Fruit fly (Drosophila melanogaster) whole organism, embryonic: ENCODE measurements around the gene Desat1.
A peak's percentile ranks its signal among the peaks of the same experiment; 100 is the strongest.

Source experiments
- Atf-2 ChIP-seq: fragments of 200-800 bp; sonication (Bioruptor generic); optimal IDR thresholded peaks from 2 replicates; lab custom pipeline; 2016; ENCODE audit warnings: missing biosample characterization, missing genetic modification characterization
- Blimp-1 ChIP-seq: fragments of 200-800 bp; sonication (Bioruptor generic); optimal IDR thresholded peaks from 3 replicates; lab custom pipeline; 2018; ENCODE audit warnings: missing biosample characterization, missing genetic modification characterization, mild to moderate bottlenecking, moderate library complexity, missing genetic modification reagents
- CG1024 ChIP-seq: fragments of 200-800 bp; sonication (Bioruptor generic); IDR thresholded peaks from 2 replicates; pipeline ENCODE4 v1.3.6; 2022; ENCODE audit warnings: missing biosample characterization, missing genetic modification characterization
- CG10543 ChIP-seq: fragments of 200-800 bp; sonication (Bioruptor generic); optimal IDR thresholded peaks from 3 replicates; lab custom pipeline; 2017; ENCODE audit warnings: missing biosample characterization, mild to moderate bottlenecking, missing genetic modification characterization, moderate library complexity
- CG12659 ChIP-seq: fragments of 200-800 bp; sonication (Bioruptor generic); optimal IDR thresholded peaks from 3 replicates; lab custom pipeline; 2017; ENCODE audit warnings: mild to moderate bottlenecking, missing biosample characterization, missing genetic modification reagents, missing genetic modification characterization
- CG13287 ChIP-seq: fragments of 200-800 bp; sonication (Bioruptor generic); IDR thresholded peaks from 2 replicates; pipeline ENCODE4 v1.3.6; 2022; ENCODE audit warnings: missing biosample characterization, missing genetic modification characterization; ENCODE audit not compliant: partially characterized antibody
- CG14965 ChIP-seq: fragments of 200-800 bp; sonication (Bioruptor generic); optimal IDR thresholded peaks from 2 replicates; lab custom pipeline; 2016; ENCODE audit warnings: missing biosample characterization, missing genetic modification characterization, borderline replicate concordance
- CG15269 ChIP-seq: fragments of 200-800 bp; sonication (Bioruptor generic); optimal IDR thresholded peaks from 2 replicates; lab custom pipeline; 2018; ENCODE audit warnings: missing biosample characterization, mild to moderate bottlenecking, missing genetic modification characterization, moderate library complexity
- CG1529 ChIP-seq: fragments of 200-800 bp; sonication (Bioruptor generic); optimal IDR thresholded peaks from 3 replicates; lab custom pipeline; 2018; ENCODE audit warnings: missing biosample characterization, missing genetic modification characterization
- CG16863 ChIP-seq: fragments of 200-800 bp; sonication (Bioruptor generic); optimal IDR thresholded peaks from 3 replicates; lab custom pipeline; 2016; ENCODE audit warnings: missing biosample characterization, missing genetic modification characterization
- CG17186 ChIP-seq: fragments of 200-800 bp; sonication (Bioruptor generic); optimal IDR thresholded peaks from 3 replicates; lab custom pipeline; 2017; ENCODE audit warnings: missing biosample characterization, missing genetic modification reagents, missing genetic modification characterization
- CG17568 ChIP-seq: fragments of 200-800 bp; sonication (Bioruptor generic); optimal IDR thresholded peaks from 2 replicates; lab custom pipeline; 2018; ENCODE audit warnings: missing biosample characterization, mild to moderate bottlenecking, missing genetic modification characterization, moderate library complexity
- CG17802 ChIP-seq: fragments of 200-800 bp; sonication (Bioruptor generic); optimal IDR thresholded peaks from 2 replicates; lab custom pipeline; 2018; ENCODE audit warnings: missing biosample characterization, mild to moderate bottlenecking, missing genetic modification characterization, moderate library complexity
- CG32772 ChIP-seq: fragments of 200-800 bp; sonication (Bioruptor generic); IDR thresholded peaks from 2 replicates; pipeline ENCODE4 v1.3.6; 2022; ENCODE audit warnings: missing biosample characterization, missing genetic modification characterization
- CG4617 ChIP-seq: fragments of 200-800 bp; sonication (Bioruptor generic); optimal IDR thresholded peaks from 3 replicates; lab custom pipeline; 2016; ENCODE audit warnings: missing biosample characterization, missing genetic modification characterization, borderline replicate concordance
- CG4854 ChIP-seq: fragments of 200-800 bp; sonication (Bioruptor generic); optimal IDR thresholded peaks from 2 replicates; lab custom pipeline; 2016; ENCODE audit warnings: missing biosample characterization, missing genetic modification characterization, inconsistent platforms
- CG6683 ChIP-seq: fragments of 200-800 bp; sonication (Bioruptor generic); optimal IDR thresholded peaks from 2 replicates; lab custom pipeline; 2017; ENCODE audit warnings: missing biosample characterization, mild to moderate bottlenecking, missing genetic modification characterization, missing genetic modification reagents
- CG9437 ChIP-seq: fragments of 200-800 bp; sonication (Bioruptor generic); optimal IDR thresholded peaks from 2 replicates; lab custom pipeline; 2018; ENCODE audit warnings: missing biosample characterization, mild to moderate bottlenecking, missing genetic modification characterization
- CG9797 ChIP-seq: fragments of 200-800 bp; sonication (Bioruptor generic); optimal IDR thresholded peaks from 3 replicates; lab custom pipeline; 2018; ENCODE audit warnings: missing biosample characterization, mild to moderate bottlenecking, missing genetic modification characterization
- Dbx ChIP-seq: fragments of 200-800 bp; sonication (Bioruptor generic); IDR thresholded peaks from 3 replicates; pipeline ENCODE4 v1.3.6; 2022; ENCODE audit warnings: missing biosample characterization, missing genetic modification characterization
- Fer1 ChIP-seq: fragments of 200-800 bp; sonication (Bioruptor generic); optimal IDR thresholded peaks from 2 replicates; lab custom pipeline; 2017; ENCODE audit warnings: missing biosample characterization, mild to moderate bottlenecking, missing genetic modification characterization
- GATAe ChIP-seq: fragments of 200-800 bp; sonication (Bioruptor generic); conservative IDR thresholded peaks from 2 replicates; pipeline ENCODE4 v1.3.6; 2022; ENCODE audit warnings: missing biosample characterization, missing genetic modification characterization
- Gug ChIP-seq: fragments of 200-800 bp; sonication (Bioruptor generic); IDR thresholded peaks from 4 replicates; pipeline ENCODE4 v1.3.6; 2022; ENCODE audit warnings: missing biosample characterization, missing genetic modification characterization
- Nf-YA ChIP-seq: fragments of 200-800 bp; sonication (Bioruptor generic); IDR thresholded peaks from 2 replicates; pipeline ENCODE4 v1.3.6; 2022; ENCODE audit warnings: missing biosample characterization, missing genetic modification characterization
- Poxn ChIP-seq: fragments of 200-800 bp; sonication (Bioruptor generic); IDR thresholded peaks from 2 replicates; pipeline ENCODE4 v1.3.6; 2022; ENCODE audit warnings: missing biosample characterization, missing genetic modification characterization
- Stat92E ChIP-seq, 3 experiments: fragments of >200 bp in 2 of 3; fragments of 200-800 bp in 1 of 3; sonication (Bioruptor generic) in 1 of 3; optimal IDR thresholded peaks; 2 replicates each; lab custom pipeline; 2017 to 2019; ENCODE audit warnings: missing biosample characterization in 3 of 3, missing genetic modification characterization in 3 of 3, mild to moderate bottlenecking in 1 of 3, moderate library complexity in 1 of 3
- aop ChIP-seq: fragments of 200-800 bp; sonication (Bioruptor generic); IDR thresholded peaks from 2 replicates; pipeline ENCODE4 v1.3.6; 2022; ENCODE audit warnings: missing biosample characterization, missing genetic modification characterization
- cad ChIP-seq: fragments of >200 bp; optimal IDR thresholded peaks from 2 replicates; lab custom pipeline; 2017; ENCODE audit warnings: missing biosample characterization, missing genetic modification characterization
- caup ChIP-seq: fragments of 200-800 bp; sonication (Bioruptor generic); optimal IDR thresholded peaks from 3 replicates; lab custom pipeline; 2017; ENCODE audit warnings: missing biosample characterization, mild to moderate bottlenecking, missing genetic modification characterization, moderate library complexity; ENCODE audit not compliant: severe bottlenecking
- crc ChIP-seq: fragments of 200-800 bp; sonication (Bioruptor generic); optimal IDR thresholded peaks from 2 replicates; lab custom pipeline; 2016; ENCODE audit warnings: missing biosample characterization, missing genetic modification characterization
- crp ChIP-seq, 2 experiments: fragments of 200-800 bp; sonication (Bioruptor generic); optimal IDR thresholded peaks; 2 replicates in 1 of 2; 3 replicates in 1 of 2; lab custom pipeline; 2017; ENCODE audit warnings: missing biosample characterization in 2 of 2, missing genetic modification characterization in 2 of 2, mild to moderate bottlenecking in 1 of 2, moderate library complexity in 1 of 2
- dm ChIP-seq: fragments of 200-800 bp; sonication (Bioruptor generic); optimal IDR thresholded peaks from 3 replicates; lab custom pipeline; 2016; ENCODE audit warnings: missing biosample characterization, missing genetic modification characterization
- dmrt99B ChIP-seq: fragments of 200-800 bp; sonication (Bioruptor generic); optimal IDR thresholded peaks from 2 replicates; lab custom pipeline; 2018; ENCODE audit warnings: missing biosample characterization, mild to moderate bottlenecking, missing genetic modification characterization, moderate library complexity
- ftz-f1 ChIP-seq: fragments of 200-800 bp; sonication (Bioruptor generic); optimal IDR thresholded peaks from 2 replicates; lab custom pipeline; 2016; ENCODE audit warnings: missing biosample characterization, missing genetic modification characterization
- hbn ChIP-seq: fragments of 200-800 bp; sonication (Bioruptor generic); IDR thresholded peaks from 2 replicates; pipeline ENCODE4 v1.3.6; 2022; ENCODE audit warnings: missing biosample characterization, missing genetic modification characterization; ENCODE audit not compliant: partially characterized antibody
- her ChIP-seq: fragments of 200-800 bp; sonication (Bioruptor generic); optimal IDR thresholded peaks from 2 replicates; lab custom pipeline; 2016; ENCODE audit warnings: missing biosample characterization, missing genetic modification characterization
- klu ChIP-seq: fragments of 200-800 bp; sonication (Bioruptor generic); IDR thresholded peaks from 2 replicates; pipeline ENCODE4 v1.3.6; 2022; ENCODE audit warnings: missing biosample characterization, missing genetic modification characterization
- knrl ChIP-seq: fragments of 200-800 bp; sonication (Bioruptor generic); IDR thresholded peaks from 3 replicates; pipeline ENCODE4 v1.3.6; 2022; ENCODE audit warnings: missing biosample characterization, missing genetic modification characterization; ENCODE audit not compliant: partially characterized antibody
- pan ChIP-seq, 4 experiments: fragments of >200 bp in 3 of 4; fragments of 200-800 bp in 1 of 4; sonication (Bioruptor generic) in 1 of 4; optimal IDR thresholded peaks in 3 of 4; IDR thresholded peaks in 1 of 4; 2 replicates each; pipeline versions ENCODE4 v1.3.6 to Lab custom; 2017 to 2022; ENCODE audit warnings: missing biosample characterization in 2 of 4, missing genetic modification characterization in 2 of 4, mixed read lengths in 1 of 4
- ro ChIP-seq: fragments of 200-800 bp; sonication (Bioruptor generic); IDR thresholded peaks from 2 replicates; pipeline ENCODE4 v1.3.6; 2022; ENCODE audit warnings: missing biosample characterization, missing genetic modification characterization
- sc ChIP-seq, 3 experiments: fragments of >200 bp in 2 of 3; fragments of 200-800 bp in 1 of 3; sonication (Bioruptor generic) in 1 of 3; optimal IDR thresholded peaks; 2 replicates in 2 of 3; 3 replicates in 1 of 3; lab custom pipeline; 2017; ENCODE audit warnings: mild to moderate bottlenecking in 1 of 3, missing biosample characterization in 1 of 3, missing genetic modification characterization in 1 of 3, missing genetic modification reagents in 1 of 3
- scrt ChIP-seq: fragments of 200-800 bp; sonication (Bioruptor generic); optimal IDR thresholded peaks from 2 replicates; lab custom pipeline; 2018; ENCODE audit warnings: missing biosample characterization, mild to moderate bottlenecking, missing genetic modification characterization, moderate library complexity
- sens ChIP-seq: fragments of 200-800 bp; sonication (Bioruptor generic); peaks from one replicate; lab custom pipeline; 2016; ENCODE audit warnings: missing biosample characterization, missing genetic modification characterization
- ttk ChIP-seq: fragments of 200-800 bp; sonication (Bioruptor generic); IDR thresholded peaks from 2 replicates; pipeline ENCODE4 v2.1.2; 2022; ENCODE audit warnings: missing biosample characterization, missing genetic modification characterization
- twi ChIP-seq: fragments of 200-800 bp; optimal IDR thresholded peaks from 2 replicates; lab custom pipeline; 2019; ENCODE audit warnings: missing biosample characterization, mild to moderate bottlenecking, missing genetic modification characterization, moderate library complexity
- tx ChIP-seq: fragments of 200-800 bp; sonication (Bioruptor generic); optimal IDR thresholded peaks from 2 replicates; lab custom pipeline; 2016; ENCODE audit warnings: missing biosample characterization, missing genetic modification characterization
- unc-4 ChIP-seq: fragments of 200-800 bp; sonication (Bioruptor generic); IDR thresholded peaks from 2 replicates; pipeline ENCODE4 v1.3.6; 2022; ENCODE audit warnings: missing biosample characterization, missing genetic modification characterization; ENCODE audit not compliant: partially characterized antibody

Desat1 gene

DNA sequence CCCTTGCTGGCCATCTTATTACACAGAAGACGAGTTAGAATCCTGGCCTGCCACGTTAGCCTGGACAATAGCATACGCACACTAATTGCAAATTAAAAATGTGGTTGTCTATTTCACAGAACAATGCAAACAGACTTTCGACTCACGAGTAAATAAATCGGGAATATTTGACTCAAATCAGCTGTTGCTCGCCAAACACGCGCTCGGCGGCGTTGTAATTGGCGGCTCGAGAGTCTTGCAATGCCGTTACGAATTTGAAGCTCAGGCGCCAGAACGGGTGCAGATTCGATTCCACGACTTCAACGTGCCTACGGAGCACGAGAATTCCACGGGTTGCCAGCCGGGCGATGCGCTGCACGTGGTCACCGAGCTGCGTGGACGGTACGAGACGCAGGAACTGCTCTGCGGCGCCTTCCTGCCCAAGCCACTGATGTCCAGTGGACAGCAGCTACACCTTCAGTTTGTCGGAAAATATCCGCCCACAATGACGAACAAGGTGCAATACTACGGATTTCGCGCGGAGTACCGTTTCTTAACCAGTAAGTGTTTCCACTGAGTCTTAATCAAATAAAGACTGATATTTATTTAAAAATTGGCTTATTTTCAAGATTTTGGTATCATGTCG is 37.6 kb upstream of the Desat1 start, which contains the start of gene DNAlig3 (continued):
- TF ChIP-seq CG4617 (GFP tag; lab: Kevin White, UChicago) (peak; percentile 2), her (GFP tag; lab: Kevin White, UChicago) (peak; percentile 39), ftz-f1 (GFP tag; lab: Kevin White, UChicago) (no peak), knrl (GFP tag; lab: Robert Waterston, UW) (0 out of 3 replicates have a peak, but pooled peaks have one; percentile 28), CG4854 (no peak), CG16863 (GFP tag; lab: Kevin White, UChicago) (no peak), CG9437 (GFP tag; lab: Kevin White, UChicago) (no peak), twi (tag; lab: Kevin White, UChicago) (no peak), sc (optimal IDR thresholded peaks at IDR 0.05; lab: Kevin White, UChicago) (no peak), sc (GFP tag; optimal IDR thresholded peaks at IDR 0.05; lab: Kevin White, UChicago) (no peak), CG9797 (GFP tag; lab: Kevin White, UChicago) (peak; percentile 17), CG17186 (GFP tag; lab: Kevin White, UChicago) (peak; percentile 77), dm (GFP tag; lab: Kevin White, UChicago) (peak; percentile 37), tx (GFP tag; lab: Kevin White, UChicago) (no peak), dmrt99B (tag; lab: Kevin White, UChicago) (no peak), CG1529 (no peak), CG32772 (GFP tag; lab: Robert Waterston, UW) (no peak), CG13287 (peak; percentile 73), hbn (GFP tag; lab: Robert Waterston, UW) (peak; percentile 48), Atf-2 (no peak), caup (no peak), Nf-YA (GFP tag; lab: Robert Waterston, UW) (peak; percentile 23; the same call in 1 of the 2 replicates), CG14965 (GFP tag; lab: Kevin White, UChicago) (no peak), Fer1 (GFP tag; lab: Kevin White, UChicago) (peak; percentile 21), pan (optimal IDR thresholded peaks at IDR 0.05; lab: Kevin White, UChicago) (no peak), pan (GFP tag; optimal IDR thresholded peaks at IDR 0.05 in 1 of 2, IDR thresholded peaks at IDR 0.05 in 1 of 2) (no peak), CG6683 (GFP tag; lab: Kevin White, UChicago) (peak; percentile 8), CG12659 (GFP tag; lab: Kevin White, UChicago) (no peak), unc-4 (GFP tag; lab: Robert Waterston, UW) (peak; percentile 57), klu (GFP tag; lab: Robert Waterston, UW) (no peak), crp (GFP tag; optimal IDR thresholded peaks at IDR 0.05; lab: Kevin White, UChicago) (peak; percentile 33 to 93), sens (GFP tag; lab: Kevin White, UChicago) (peak; percentile 32)

DNA sequence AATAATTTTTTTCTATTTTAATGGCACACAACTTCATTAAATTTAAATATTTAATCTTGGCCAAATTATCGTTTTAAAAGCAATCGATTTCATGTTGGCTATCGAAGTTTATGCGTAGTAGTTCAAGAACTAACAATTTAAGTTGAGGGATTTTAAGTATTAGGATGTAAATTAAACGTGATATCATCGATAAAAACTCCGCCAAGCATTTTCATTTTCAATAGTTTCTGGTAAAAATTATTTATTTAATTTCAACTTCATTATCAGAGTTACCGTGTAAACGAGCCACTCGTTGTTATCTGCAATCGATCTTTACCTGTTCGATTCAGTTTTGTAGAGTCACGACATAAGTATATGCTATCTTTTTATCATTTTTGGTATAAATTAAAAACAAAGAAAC is 36.5 kb upstream of the Desat1 start:
- peak; percentile 72; the same call in 1 of the 2 replicates for TF ChIP-seq GATAe
- peak; percentile 98 for TF ChIP-seq CG15269
- peak; percentile 97 for TF ChIP-seq CG17568 (GFP tag; lab: Kevin White, UChicago)
- peak; percentile 100 for TF ChIP-seq CG10543 (GFP tag; lab: Kevin White, UChicago)
- peak; percentile 54 for TF ChIP-seq Poxn (GFP tag; lab: Robert Waterston, UW)
- TF ChIP-seq Gug (GFP tag; lab: Robert Waterston, UW): peak; percentile 64; the same call in 2 of the 4 replicates
- TF ChIP-seq aop (GFP tag; lab: Robert Waterston, UW): peak; percentile 90
- TF ChIP-seq ttk (GFP tag; lab: Robert Waterston, UW): peak; percentile 93
- peak in 1 of 3 experiments; percentile 95 for TF ChIP-seq Stat92E (GFP tag; optimal IDR thresholded peaks at IDR 0.05; lab: Kevin White, UChicago)
- TF ChIP-seq Blimp-1 (GFP tag; lab: Kevin White, UChicago): peak; percentile 97
- peak; percentile 89 for TF ChIP-seq CG17802 (tag; lab: Kevin White, UChicago)
- peak; percentile 45 for TF ChIP-seq ftz-f1 (GFP tag; lab: Kevin White, UChicago)
- no peak for TF ChIP-seq cad (GFP tag; lab: Kevin White, UChicago)
- peak; percentile 99 for TF ChIP-seq scrt (GFP tag; lab: Kevin White, UChicago)
- peak; percentile 97 for TF ChIP-seq CG1024
- TF ChIP-seq Dbx (GFP tag; lab: Robert Waterston, UW): peak; percentile 99
- peak; percentile 91 for TF ChIP-seq crc (GFP tag; lab: Kevin White, UChicago)
- peak; percentile 63 for TF ChIP-seq ro (GFP tag; lab: Robert Waterston, UW)
